Fruit fly (Drosophila melanogaster) Kc167 (cell line): ENCODE data around the gene CG31249.

ENCODE experiments used
- Myc ChIP-seq: fragments of >200 bp; optimal IDR thresholded peaks from 2 replicates; lab custom pipeline; 2017; ENCODE audit warnings: missing external identifiers
- Sin3A ChIP-seq: fragments of >200 bp; optimal IDR thresholded peaks from 2 replicates; lab custom pipeline; 2018; ENCODE audit warnings: missing external identifiers
- psq ChIP-seq: fragments of >200 bp; optimal IDR thresholded peaks from 2 replicates; lab custom pipeline; 2017; ENCODE audit warnings: missing external identifiers

dm6 chr3R:17679368-17679997, 7.4 kb downstream of the CG31249 start:
- TF ChIP-seq Sin3A (lab: Kevin White, UChicago) (no peak), psq (lab: Kevin White, UChicago) (no peak), Myc (lab: Kevin White, UChicago) (no peak)
